Fruit fly (Drosophila melanogaster) whole organism, embryonic: Measurements from ENCODE around the gene CG31957.

Experiments used
- Atf-2 ChIP-seq: fragments of 200-800 bp; sonication (Bioruptor generic); optimal IDR thresholded peaks from 2 replicates; lab custom pipeline; 2016; ENCODE audit warnings: missing biosample characterization, missing genetic modification characterization
- Blimp-1 ChIP-seq: fragments of 200-800 bp; sonication (Bioruptor generic); optimal IDR thresholded peaks from 3 replicates; lab custom pipeline; 2018; ENCODE audit warnings: missing biosample characterization, missing genetic modification characterization, mild to moderate bottlenecking, moderate library complexity, missing genetic modification reagents
- CG11560 ChIP-seq: fragments of 200-800 bp; sonication (Bioruptor generic); IDR thresholded peaks from 3 replicates; pipeline ENCODE4 v1.3.6; 2022; ENCODE audit warnings: missing biosample characterization, missing genetic modification characterization
- CG11695 ChIP-seq: fragments of 200-800 bp; sonication (Bioruptor generic); IDR thresholded peaks from 3 replicates; pipeline ENCODE4 v1.3.6; 2022; ENCODE audit warnings: missing biosample characterization, missing genetic modification characterization
- CG12391 ChIP-seq: fragments of 200-800 bp; sonication (Bioruptor generic); optimal IDR thresholded peaks from 3 replicates; lab custom pipeline; 2018; ENCODE audit warnings: missing biosample characterization, mild to moderate bottlenecking, missing genetic modification characterization, moderate library complexity
- CG12744 ChIP-seq: fragments of 200-800 bp; sonication (Bioruptor generic); optimal IDR thresholded peaks from 2 replicates; lab custom pipeline; 2016; ENCODE audit warnings: missing biosample characterization, missing genetic modification characterization
- CG14050 ChIP-seq: fragments of 200-800 bp; sonication (Bioruptor generic); IDR thresholded peaks from 3 replicates; pipeline ENCODE4 v1.3.6; 2022; ENCODE audit warnings: missing biosample characterization, missing genetic modification characterization
- CG14667 ChIP-seq: fragments of 200-800 bp; sonication (Bioruptor generic); IDR thresholded peaks from 2 replicates; pipeline ENCODE4 v1.3.6; 2022; ENCODE audit warnings: missing biosample characterization, missing genetic modification characterization
- CG15514 ChIP-seq: fragments of 200-800 bp; sonication (Bioruptor generic); optimal IDR thresholded peaks from 3 replicates; lab custom pipeline; 2017; ENCODE audit warnings: missing biosample characterization, missing genetic modification characterization, mild to moderate bottlenecking, moderate library complexity, missing genetic modification reagents
- CG1603 ChIP-seq: fragments of 200-800 bp; sonication (Bioruptor generic); optimal IDR thresholded peaks from 2 replicates; lab custom pipeline; 2019; ENCODE audit warnings: missing biosample characterization, mild to moderate bottlenecking, missing genetic modification characterization, moderate library complexity
- CG16863 ChIP-seq: fragments of 200-800 bp; sonication (Bioruptor generic); optimal IDR thresholded peaks from 3 replicates; lab custom pipeline; 2016; ENCODE audit warnings: missing biosample characterization, missing genetic modification characterization
- CG2120 ChIP-seq: fragments of 200-800 bp; sonication (Bioruptor generic); optimal IDR thresholded peaks from 3 replicates; lab custom pipeline; 2016; ENCODE audit warnings: missing biosample characterization, missing genetic modification characterization
- CG2199 ChIP-seq: fragments of 200-800 bp; sonication (Bioruptor generic); IDR thresholded peaks from 3 replicates; pipeline ENCODE4 v1.3.6; 2022; ENCODE audit warnings: missing biosample characterization, missing genetic modification characterization
- CG2889 ChIP-seq: fragments of 200-800 bp; sonication (Bioruptor generic); IDR thresholded peaks from 3 replicates; pipeline ENCODE4 v1.3.6; 2022; ENCODE audit warnings: missing biosample characterization, missing genetic modification characterization
- CG31441 ChIP-seq: fragments of 200-800 bp; sonication (Bioruptor generic); IDR thresholded peaks from 2 replicates; pipeline ENCODE4 v1.3.6; 2022; ENCODE audit warnings: missing biosample characterization, missing genetic modification characterization
- CG3163 ChIP-seq: fragments of 200-800 bp; sonication (Bioruptor generic); optimal IDR thresholded peaks from 3 replicates; lab custom pipeline; 2016; ENCODE audit warnings: missing biosample characterization, missing genetic modification characterization
- CG3847 ChIP-seq: fragments of 200-800 bp; sonication (Bioruptor generic); IDR thresholded peaks from 2 replicates; pipeline ENCODE4 v1.3.6; 2022; ENCODE audit warnings: missing biosample characterization, missing genetic modification characterization
- CG6654 ChIP-seq: fragments of 200-800 bp; sonication (Bioruptor generic); optimal IDR thresholded peaks from 2 replicates; lab custom pipeline; 2017; ENCODE audit warnings: missing biosample characterization, mild to moderate bottlenecking, missing genetic modification characterization
- CG6689 ChIP-seq: fragments of 200-800 bp; sonication (Bioruptor generic); IDR thresholded peaks from 2 replicates; pipeline ENCODE4 v1.3.6; 2022; ENCODE audit warnings: missing biosample characterization, missing genetic modification characterization
- CG7556 ChIP-seq: fragments of 200-800 bp; sonication (Bioruptor generic); optimal IDR thresholded peaks from 2 replicates; lab custom pipeline; 2017; ENCODE audit warnings: missing biosample characterization, mild to moderate bottlenecking, missing genetic modification characterization
- CG7987 ChIP-seq: fragments of 200-800 bp; sonication (Bioruptor generic); optimal IDR thresholded peaks from 2 replicates; lab custom pipeline; 2018; ENCODE audit warnings: missing biosample characterization, mild to moderate bottlenecking, missing genetic modification characterization, moderate library complexity
- CG8359 ChIP-seq: fragments of 200-800 bp; sonication (Bioruptor generic); optimal IDR thresholded peaks from 2 replicates; lab custom pipeline; 2017; ENCODE audit warnings: missing biosample characterization, mild to moderate bottlenecking, missing genetic modification characterization, borderline replicate concordance
- CG8478 ChIP-seq: fragments of >200 bp; optimal IDR thresholded peaks from 2 replicates; lab custom pipeline; 2018
- CG9215 ChIP-seq: fragments of 200-800 bp; sonication (Bioruptor generic); IDR thresholded peaks from 2 replicates; pipeline ENCODE4 v1.3.6; 2022; ENCODE audit warnings: missing biosample characterization, missing genetic modification characterization
- CHES-1-like ChIP-seq: fragments of 200-800 bp; sonication (Bioruptor generic); optimal IDR thresholded peaks from 2 replicates; lab custom pipeline; 2016; ENCODE audit warnings: missing biosample characterization, missing genetic modification characterization
- Drgx ChIP-seq: fragments of 200-800 bp; sonication (Bioruptor generic); IDR thresholded peaks from 2 replicates; pipeline ENCODE4 v1.3.6; 2022; ENCODE audit warnings: missing biosample characterization, missing genetic modification characterization
- Ets65A ChIP-seq: fragments of 200-800 bp; sonication (Bioruptor generic); peaks from one replicate; lab custom pipeline; 2016; ENCODE audit warnings: missing biosample characterization, missing genetic modification characterization
- Fer1 ChIP-seq: fragments of 200-800 bp; sonication (Bioruptor generic); optimal IDR thresholded peaks from 2 replicates; lab custom pipeline; 2017; ENCODE audit warnings: missing biosample characterization, mild to moderate bottlenecking, missing genetic modification characterization
- H15 ChIP-seq: fragments of 200-800 bp; sonication (Bioruptor generic); IDR thresholded peaks from 3 replicates; pipeline ENCODE4 v1.3.6; 2022; ENCODE audit warnings: missing biosample characterization, missing genetic modification characterization
- Hr51 ChIP-seq, 2 experiments: fragments of 200-800 bp; sonication (Bioruptor generic); optimal IDR thresholded peaks; 2 replicates in 1 of 2; 3 replicates in 1 of 2; lab custom pipeline; 2016 to 2018; ENCODE audit warnings: missing biosample characterization in 2 of 2, missing genetic modification characterization in 2 of 2, mild to moderate bottlenecking in 1 of 2, moderate library complexity in 1 of 2
- Hsf ChIP-seq: fragments of 200-800 bp; sonication (Bioruptor generic); optimal IDR thresholded peaks from 3 replicates; lab custom pipeline; 2016; ENCODE audit warnings: missing biosample characterization, missing genetic modification characterization
- NK7.1 ChIP-seq: fragments of 200-800 bp; sonication (Bioruptor generic); optimal IDR thresholded peaks from 3 replicates; lab custom pipeline; 2016; ENCODE audit warnings: missing biosample characterization, missing genetic modification characterization
- Rfx ChIP-seq: fragments of 200-800 bp; sonication (Bioruptor generic); IDR thresholded peaks from 2 replicates; pipeline ENCODE4 v1.3.6; 2022; ENCODE audit warnings: missing biosample characterization, missing genetic modification characterization
- bcd ChIP-seq: fragments of 200-800 bp; sonication (Bioruptor generic); optimal IDR thresholded peaks from 2 replicates; lab custom pipeline; 2017; ENCODE audit warnings: missing biosample characterization, mild to moderate bottlenecking, missing genetic modification characterization
- dati ChIP-seq: fragments of 200-800 bp; sonication (Bioruptor generic); IDR thresholded peaks from 2 replicates; pipeline ENCODE4 v1.3.6; 2022; ENCODE audit warnings: missing biosample characterization, missing genetic modification characterization
- dysf ChIP-seq: fragments of 200-800 bp; sonication (Bioruptor generic); IDR thresholded peaks from 3 replicates; pipeline ENCODE4 v1.3.6; 2022; ENCODE audit warnings: missing biosample characterization, missing genetic modification characterization
- ewg ChIP-seq: fragments of 200-800 bp; sonication (Bioruptor generic); optimal IDR thresholded peaks from 3 replicates; lab custom pipeline; 2017; ENCODE audit warnings: mild to moderate bottlenecking, missing biosample characterization, missing genetic modification reagents, missing genetic modification characterization
- fd102C ChIP-seq: fragments of 200-800 bp; sonication (Bioruptor generic); optimal IDR thresholded peaks from 2 replicates; lab custom pipeline; 2018; ENCODE audit warnings: missing biosample characterization, mild to moderate bottlenecking, missing genetic modification characterization, moderate library complexity
- fu2 ChIP-seq: fragments of 200-800 bp; sonication (Bioruptor generic); optimal IDR thresholded peaks from 2 replicates; lab custom pipeline; 2016; ENCODE audit warnings: missing biosample characterization, missing genetic modification characterization
- grau ChIP-seq: fragments of 200-800 bp; optimal IDR thresholded peaks from 3 replicates; lab custom pipeline; 2019; ENCODE audit warnings: missing biosample characterization, mild to moderate bottlenecking, missing genetic modification characterization, moderate library complexity
- gro ChIP-seq: fragments of 200-800 bp; sonication (Bioruptor generic); optimal IDR thresholded peaks from 2 replicates; lab custom pipeline; 2016; ENCODE audit warnings: missing biosample characterization, missing genetic modification characterization
- ind ChIP-seq: fragments of 200-800 bp; sonication (Bioruptor generic); optimal IDR thresholded peaks from 3 replicates; lab custom pipeline; 2016; ENCODE audit warnings: missing biosample characterization, missing genetic modification characterization
- jigr1 ChIP-seq: fragments of 200-800 bp; sonication (Bioruptor generic); IDR thresholded peaks from 3 replicates; pipeline ENCODE4 v1.3.6; 2022; ENCODE audit warnings: missing biosample characterization, missing genetic modification characterization
- lmd ChIP-seq: fragments of 200-800 bp; sonication (Bioruptor generic); IDR thresholded peaks from 2 replicates; pipeline ENCODE4 v1.3.6; 2022; ENCODE audit warnings: missing biosample characterization, missing genetic modification characterization
- nom ChIP-seq: fragments of 200-800 bp; sonication (Bioruptor generic); optimal IDR thresholded peaks from 2 replicates; lab custom pipeline; 2017; ENCODE audit warnings: missing biosample characterization, missing genetic modification characterization, mild to moderate bottlenecking, moderate library complexity, missing genetic modification reagents
- org-1 ChIP-seq: fragments of 200-800 bp; sonication (Bioruptor generic); optimal IDR thresholded peaks from 2 replicates; lab custom pipeline; 2017; ENCODE audit warnings: missing biosample characterization, missing genetic modification characterization
- phol ChIP-seq: fragments of 200-800 bp; sonication (Bioruptor generic); optimal IDR thresholded peaks from 3 replicates; lab custom pipeline; 2018; ENCODE audit warnings: missing biosample characterization, mild to moderate bottlenecking, missing genetic modification characterization, moderate library complexity
- sens-2 ChIP-seq: fragments of 200-800 bp; sonication (Bioruptor generic); IDR thresholded peaks from 2 replicates; pipeline ENCODE4 v1.3.6; 2022; ENCODE audit warnings: missing biosample characterization, missing genetic modification characterization
- slou ChIP-seq: fragments of 200-800 bp; sonication (Bioruptor generic); optimal IDR thresholded peaks from 3 replicates; lab custom pipeline; 2016; ENCODE audit warnings: missing biosample characterization, missing genetic modification characterization
- tio ChIP-seq: fragments of 200-800 bp; sonication (Bioruptor generic); optimal IDR thresholded peaks from 2 replicates; lab custom pipeline; 2017; ENCODE audit warnings: missing biosample characterization, missing genetic modification characterization, inconsistent platforms
- vvl ChIP-seq: fragments of 200-800 bp; sonication (Bioruptor generic); IDR thresholded peaks from 2 replicates; pipeline ENCODE4 v1.3.6; 2022; ENCODE audit warnings: missing biosample characterization, missing genetic modification characterization
- wek ChIP-seq: fragments of 200-800 bp; sonication (Bioruptor generic); optimal IDR thresholded peaks from 3 replicates; lab custom pipeline; 2018; ENCODE audit warnings: missing biosample characterization, mild to moderate bottlenecking, missing genetic modification characterization, moderate library complexity

The CG31957 gene

dm6 chr2L:3882172-3882571, 9.9 kb upstream of the CG31957 start (continued):
- no peak for TF ChIP-seq sens-2 (GFP tag; lab: Robert Waterston, UW)
- no peak for TF ChIP-seq CG6654
- TF ChIP-seq Hr51 (GFP tag; optimal IDR thresholded peaks at IDR 0.05; lab: Kevin White, UChicago), result peak in 1 of 2 experiments; percentile 63
- no peak for TF ChIP-seq CG8478 (lab: Kevin White, UChicago)
- TF ChIP-seq H15 (GFP tag; lab: Robert Waterston, UW), result no peak
- TF ChIP-seq slou (GFP tag; lab: Kevin White, UChicago), result no peak
- TF ChIP-seq bcd (GFP tag; lab: Kevin White, UChicago), result peak; percentile 24
- peak; percentile 8 for TF ChIP-seq fu2 (GFP tag; lab: Kevin White, UChicago)
- TF ChIP-seq CG16863, result no peak
- no peak for TF ChIP-seq gro (GFP tag; lab: Kevin White, UChicago)
- peak; percentile 54; the same call in 1 of the 2 replicates for TF ChIP-seq lmd (GFP tag; lab: Robert Waterston, UW)
- peak; percentile 22 for TF ChIP-seq CG15514 (GFP tag; lab: Kevin White, UChicago)
- TF ChIP-seq CG14667 (GFP tag; lab: Robert Waterston, UW), result no peak
- 0 out of 2 replicates have a peak, but pooled peaks have one; percentile 32 for TF ChIP-seq CG3847 (GFP tag; lab: Robert Waterston, UW)
- peak; percentile 2 for TF ChIP-seq Ets65A
- peak; percentile 53 for TF ChIP-seq CG2120 (GFP tag; lab: Kevin White, UChicago)
- TF ChIP-seq dysf (GFP tag; lab: Robert Waterston, UW), result peak; percentile 46; the same call in 1 of the 3 replicates
- peak; percentile 34; the same call in 2 of the 3 replicates for TF ChIP-seq CG14050
- TF ChIP-seq vvl, result peak; percentile 58
- TF ChIP-seq grau (tag; lab: Kevin White, UChicago), result peak; percentile 37
- no peak for TF ChIP-seq CG11695 (GFP tag; lab: Robert Waterston, UW)
- TF ChIP-seq CG31441 (GFP tag; lab: Robert Waterston, UW), result peak; percentile 34; the same call in 1 of the 2 replicates
- TF ChIP-seq CG11560, result no peak
- no peak for TF ChIP-seq CG2199
- TF ChIP-seq CG2889 (GFP tag; lab: Robert Waterston, UW), result no peak
- TF ChIP-seq Drgx (GFP tag; lab: Robert Waterston, UW), result peak; percentile 75
- no peak for TF ChIP-seq CHES-1-like (GFP tag; lab: Kevin White, UChicago)
- no peak for TF ChIP-seq Hsf (GFP tag; lab: Kevin White, UChicago)
- no peak for TF ChIP-seq jigr1 (GFP tag; lab: Robert Waterston, UW)
- TF ChIP-seq wek (GFP tag; lab: Kevin White, UChicago), result no peak
- TF ChIP-seq NK7.1, result no peak
- TF ChIP-seq Atf-2 (GFP tag; lab: Kevin White, UChicago), result no peak
- peak; percentile 6 for TF ChIP-seq tio
- peak; percentile 14 for TF ChIP-seq ind
- TF ChIP-seq CG7987 (GFP tag; lab: Kevin White, UChicago), result no peak
- TF ChIP-seq phol (tag; lab: Kevin White, UChicago), result peak; percentile 13
- peak; percentile 4 for TF ChIP-seq ewg (GFP tag; lab: Kevin White, UChicago)
- TF ChIP-seq CG12744 (GFP tag; lab: Kevin White, UChicago), result no peak
- peak; percentile 60 for TF ChIP-seq CG6689 (GFP tag; lab: Robert Waterston, UW)
- peak; percentile 55 for TF ChIP-seq CG12391 (tag; lab: Kevin White, UChicago)
- TF ChIP-seq org-1 (GFP tag; lab: Kevin White, UChicago), result peak; percentile 21
- TF ChIP-seq nom (GFP tag; lab: Kevin White, UChicago), result no peak
- TF ChIP-seq CG3163 (GFP tag; lab: Kevin White, UChicago), result no peak
- TF ChIP-seq CG1603 (tag; lab: Kevin White, UChicago), result peak; percentile 43
- TF ChIP-seq CG8359, result no peak
- no peak for TF ChIP-seq dati (GFP tag; lab: Robert Waterston, UW)
- no peak for TF ChIP-seq fd102C (GFP tag; lab: Kevin White, UChicago)
- TF ChIP-seq CG9215 (GFP tag; lab: Robert Waterston, UW), result 0 out of 2 replicates have a peak, but pooled peaks have one; percentile 7
- TF ChIP-seq Blimp-1 (GFP tag; lab: Kevin White, UChicago), result peak; percentile 8
- TF ChIP-seq CG7556 (GFP tag; lab: Kevin White, UChicago), result peak; percentile 21
- TF ChIP-seq Fer1 (GFP tag; lab: Kevin White, UChicago), result peak; percentile 39
- TF ChIP-seq Rfx (GFP tag; lab: Robert Waterston, UW), result peak; percentile 35; the same call in 1 of the 2 replicates
